Worm (Caenorhabditis elegans) whole organism, L4/young adult: ENCODE results near the gene Y71H2AM.14.

Source experiments
- W03F9.2 ChIP-seq: fragments of 150-350 bp; optimal IDR thresholded peaks from 2 replicates; lab custom pipeline; 2014; ENCODE audit warnings: missing biosample characterization, missing genetic modification characterization
- him-1 ChIP-seq: sonication (generic microtip); optimal IDR thresholded peaks from 2 replicates; lab custom pipeline; 2016; ENCODE audit warnings: missing genotype, missing genetic modification reagents, missing genetic modification characterization, missing compliant biosample characterization

DNA sequence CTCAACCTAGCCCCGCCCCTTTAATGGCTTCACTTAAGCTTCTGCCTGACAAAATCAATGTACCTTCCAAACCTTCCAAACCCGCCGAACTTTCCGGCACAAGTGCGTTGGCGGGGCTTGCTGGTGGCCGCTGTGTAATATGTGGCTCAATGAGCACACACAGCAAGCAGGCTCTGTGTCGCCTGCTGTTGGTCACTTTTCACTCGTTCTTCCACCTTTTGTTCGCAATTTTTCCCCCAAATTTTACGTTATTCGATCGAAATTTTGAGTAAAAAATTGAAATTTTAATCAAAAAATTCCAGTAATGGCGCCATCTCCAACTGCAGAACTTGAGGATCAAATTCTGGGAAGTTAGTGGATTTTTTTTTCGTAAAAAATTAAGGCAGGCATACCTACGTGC lies 45.8 kb downstream of the Y71H2AM.14 start, which contains the start of gene set-27:
- no peak for TF ChIP-seq W03F9.2 (tag; lab: Kevin White, UChicago)
- TF ChIP-seq him-1 (tag; lab: Kevin White, UChicago), result no peak
